Fruit fly (Drosophila melanogaster) whole organism, adult: ENCODE data around the gene Tengl3.
A peak's percentile ranks its signal among the peaks of the same experiment; 100 is the strongest.

Source experiments
- CG11617 ChIP-seq: fragments of 200-800 bp; sonication (Bioruptor generic); optimal IDR thresholded peaks from 2 replicates; lab custom pipeline; 2017; ENCODE audit warnings: mild to moderate bottlenecking, missing biosample characterization, missing genetic modification reagents, missing genetic modification characterization
- CG12768 ChIP-seq: fragments of 200-800 bp; sonication (Bioruptor generic); optimal IDR thresholded peaks from 2 replicates; lab custom pipeline; 2017; ENCODE audit warnings: missing biosample characterization, missing genetic modification characterization, mild to moderate bottlenecking, moderate library complexity, missing genetic modification reagents
- CG14711 ChIP-seq: fragments of 200-800 bp; sonication (Bioruptor generic); optimal IDR thresholded peaks from 2 replicates; lab custom pipeline; 2018; ENCODE audit warnings: missing biosample characterization, mild to moderate bottlenecking, missing genetic modification characterization, moderate library complexity
- CG1620 ChIP-seq: fragments of 200-800 bp; sonication (Bioruptor generic); optimal IDR thresholded peaks from 2 replicates; lab custom pipeline; 2016; ENCODE audit warnings: missing biosample characterization, missing genetic modification characterization
- CG33017 ChIP-seq: fragments of 200-800 bp; sonication (Bioruptor generic); optimal IDR thresholded peaks from 2 replicates; lab custom pipeline; 2018; ENCODE audit warnings: missing biosample characterization, mild to moderate bottlenecking, missing genetic modification characterization, moderate library complexity
- CG5204 ChIP-seq: fragments of 200-800 bp; sonication (Bioruptor generic); optimal IDR thresholded peaks from 2 replicates; lab custom pipeline; 2016; ENCODE audit warnings: missing biosample characterization, missing genetic modification characterization
- CG7045 ChIP-seq: fragments of 200-800 bp; sonication (Bioruptor generic); optimal IDR thresholded peaks from 2 replicates; lab custom pipeline; 2017; ENCODE audit warnings: missing biosample characterization, mild to moderate bottlenecking, missing genetic modification characterization
- CG7101 ChIP-seq: fragments of 200-800 bp; sonication (Bioruptor generic); optimal IDR thresholded peaks from 2 replicates; lab custom pipeline; 2018; ENCODE audit warnings: missing biosample characterization, mild to moderate bottlenecking, missing genetic modification characterization, moderate library complexity
- Clk ChIP-seq: fragments of 200-800 bp; sonication (Bioruptor generic); optimal IDR thresholded peaks from 2 replicates; lab custom pipeline; 2017; ENCODE audit warnings: missing biosample characterization, missing genetic modification characterization
- Crg-1 ChIP-seq: fragments of 200-800 bp; sonication (Bioruptor generic); optimal IDR thresholded peaks from 2 replicates; lab custom pipeline; 2016; ENCODE audit warnings: missing biosample characterization, missing genetic modification characterization
- Hr96 ChIP-seq: fragments of 200-800 bp; sonication (Bioruptor generic); optimal IDR thresholded peaks from 2 replicates; lab custom pipeline; 2016; ENCODE audit warnings: missing biosample characterization, missing genetic modification characterization
- Mnt ChIP-seq: fragments of 200-800 bp; sonication (Bioruptor generic); optimal IDR thresholded peaks from 2 replicates; lab custom pipeline; 2016; ENCODE audit warnings: missing biosample characterization, mild to moderate bottlenecking, missing genetic modification characterization
- bab1 ChIP-seq: fragments of 200-800 bp; sonication (Bioruptor generic); optimal IDR thresholded peaks from 3 replicates; lab custom pipeline; 2019; ENCODE audit warnings: missing biosample characterization, mild to moderate bottlenecking, missing genetic modification characterization, moderate library complexity
- cic ChIP-seq: fragments of 200-800 bp; sonication (Bioruptor generic); optimal IDR thresholded peaks from 2 replicates; lab custom pipeline; 2017; ENCODE audit warnings: missing biosample characterization, mild to moderate bottlenecking, missing genetic modification characterization, moderate library complexity
- cnc ChIP-seq, 2 experiments: fragments of >200 bp; optimal IDR thresholded peaks; 2 replicates each; lab custom pipeline; 2017
- kay ChIP-seq: fragments of 200-800 bp; sonication (Bioruptor generic); peaks from one replicate; lab custom pipeline; 2016; ENCODE audit warnings: missing biosample characterization, missing genetic modification characterization, borderline replicate concordance
- ovo ChIP-seq: fragments of 200-800 bp; sonication (Bioruptor generic); optimal IDR thresholded peaks from 2 replicates; lab custom pipeline; 2016; ENCODE audit warnings: missing biosample characterization, missing genetic modification characterization
- pad ChIP-seq: fragments of 200-800 bp; sonication (Bioruptor generic); optimal IDR thresholded peaks from 3 replicates; lab custom pipeline; 2017; ENCODE audit warnings: missing biosample characterization, missing genetic modification characterization, mild to moderate bottlenecking, moderate library complexity, missing genetic modification reagents
- tj ChIP-seq: fragments of 200-800 bp; sonication (Bioruptor generic); optimal IDR thresholded peaks from 3 replicates; lab custom pipeline; 2017; ENCODE audit warnings: missing biosample characterization, mild to moderate bottlenecking, missing genetic modification characterization, moderate library complexity
- toe ChIP-seq: fragments of 200-800 bp; sonication (Bioruptor generic); optimal IDR thresholded peaks from 2 replicates; lab custom pipeline; 2016; ENCODE audit warnings: missing biosample characterization, missing genetic modification characterization

Gene Tengl3

dm6 chr2L:2254950-2255349, 16.9 kb upstream of the Tengl3 start, which contains the start of gene Send1:
Send1 (minus strand) TSS chr2L:2255050.
- TF ChIP-seq cic: no peak
- TF ChIP-seq Crg-1: no peak
- TF ChIP-seq bab1 (GFP tag; lab: Kevin White, UChicago): no peak
- TF ChIP-seq ovo (GFP tag; lab: Kevin White, UChicago): no peak
- TF ChIP-seq CG7101 (tag; lab: Kevin White, UChicago): no peak
- TF ChIP-seq CG14711: no peak
- TF ChIP-seq CG7045: no peak
- TF ChIP-seq CG33017: no peak
- TF ChIP-seq Clk (GFP tag; lab: Kevin White, UChicago): no peak
- no peak for TF ChIP-seq CG5204 (GFP tag; lab: Kevin White, UChicago)
- TF ChIP-seq tj (GFP tag; lab: Kevin White, UChicago): no peak
- TF ChIP-seq toe (GFP tag; lab: Kevin White, UChicago): no peak
- no peak for TF ChIP-seq CG12768 (GFP tag; lab: Kevin White, UChicago)
- no peak for TF ChIP-seq CG1620 (GFP tag; lab: Kevin White, UChicago)
- no peak for TF ChIP-seq pad
- TF ChIP-seq CG11617 (GFP tag; lab: Kevin White, UChicago): no peak
- TF ChIP-seq cnc (optimal IDR thresholded peaks at IDR 0.05; lab: Kevin White, UChicago): no peak
- no peak for TF ChIP-seq Mnt
- no peak for TF ChIP-seq kay (GFP tag; lab: Kevin White, UChicago)
- TF ChIP-seq Hr96: no peak

dm6 chr2L:2252745-2253144, 14.7 kb upstream of the Tengl3 start, which contains the start of gene CG17234:
CG17234 (plus strand) TSS chr2L:2253045.
- no peak for TF ChIP-seq Hr96
- TF ChIP-seq CG7045: no peak
- TF ChIP-seq cnc (optimal IDR thresholded peaks at IDR 0.05; lab: Kevin White, UChicago): no peak
- TF ChIP-seq CG33017: no peak
- no peak for TF ChIP-seq pad
- no peak for TF ChIP-seq bab1 (GFP tag; lab: Kevin White, UChicago)
- TF ChIP-seq tj (GFP tag; lab: Kevin White, UChicago): no peak
- no peak for TF ChIP-seq CG1620 (GFP tag; lab: Kevin White, UChicago)
- no peak for TF ChIP-seq kay (GFP tag; lab: Kevin White, UChicago)
- no peak for TF ChIP-seq Crg-1
- no peak for TF ChIP-seq Clk (GFP tag; lab: Kevin White, UChicago)
- no peak for TF ChIP-seq CG7101 (tag; lab: Kevin White, UChicago)
- no peak for TF ChIP-seq CG14711
- no peak for TF ChIP-seq CG5204 (GFP tag; lab: Kevin White, UChicago)

dm6 chr2L:2252241-2252640, 14.2 kb upstream of the Tengl3 start, which contains the start of gene CG17239:
CG17239 (minus strand) TSS chr2L:2252341.
- TF ChIP-seq CG5204 (GFP tag; lab: Kevin White, UChicago) (no peak), CG1620 (GFP tag; lab: Kevin White, UChicago) (no peak), cic (no peak), ovo (GFP tag; lab: Kevin White, UChicago) (no peak)

dm6 chr2L:2251175-2251574, 13.1 kb upstream of the Tengl3 start, which contains the start of gene Ser12:
Ser12 (minus strand) TSS chr2L:2251275.
- no peak for TF ChIP-seq toe (GFP tag; lab: Kevin White, UChicago)
- no peak for TF ChIP-seq CG7045
- no peak for TF ChIP-seq CG33017
- TF ChIP-seq cnc (optimal IDR thresholded peaks at IDR 0.05; lab: Kevin White, UChicago): no peak
- TF ChIP-seq CG7101 (tag; lab: Kevin White, UChicago): no peak
- no peak for TF ChIP-seq CG12768 (GFP tag; lab: Kevin White, UChicago)
- TF ChIP-seq Mnt: no peak
- no peak for TF ChIP-seq Clk (GFP tag; lab: Kevin White, UChicago)
- no peak for TF ChIP-seq Crg-1
- no peak for TF ChIP-seq bab1 (GFP tag; lab: Kevin White, UChicago)
- no peak for TF ChIP-seq CG11617 (GFP tag; lab: Kevin White, UChicago)
- no peak for TF ChIP-seq ovo (GFP tag; lab: Kevin White, UChicago)
- TF ChIP-seq pad: no peak
- TF ChIP-seq CG1620 (GFP tag; lab: Kevin White, UChicago): no peak

dm6 chr2L:2249578-2249977, 11.5 kb upstream of the Tengl3 start:
- TF ChIP-seq toe (GFP tag; lab: Kevin White, UChicago) (no peak), ovo (GFP tag; lab: Kevin White, UChicago) (no peak), bab1 (GFP tag; lab: Kevin White, UChicago) (no peak), CG1620 (GFP tag; lab: Kevin White, UChicago) (no peak), Hr96 (no peak), kay (GFP tag; lab: Kevin White, UChicago) (no peak), CG7101 (tag; lab: Kevin White, UChicago) (no peak)

- no peak for TF ChIP-seq bab1 (GFP tag; lab: Kevin White, UChicago)
- no peak for TF ChIP-seq CG1620 (GFP tag; lab: Kevin White, UChicago)
- TF ChIP-seq Crg-1: no peak
- no peak for TF ChIP-seq CG5204 (GFP tag; lab: Kevin White, UChicago)
- no peak for TF ChIP-seq cic
- TF ChIP-seq CG7101 (tag; lab: Kevin White, UChicago): no peak
- no peak for TF ChIP-seq tj (GFP tag; lab: Kevin White, UChicago)
- no peak for TF ChIP-seq CG14711
- no peak for TF ChIP-seq CG11617 (GFP tag; lab: Kevin White, UChicago)
- TF ChIP-seq Clk (GFP tag; lab: Kevin White, UChicago): no peak
- TF ChIP-seq CG33017: no peak
- TF ChIP-seq CG7045: no peak
- TF ChIP-seq kay (GFP tag; lab: Kevin White, UChicago): no peak
- no peak for TF ChIP-seq ovo (GFP tag; lab: Kevin White, UChicago)
Measured at dm6 chr2L:2242783-2243182, 4.7 kb upstream of the Tengl3 start.

dm6 chr2L:2242139-2242538, 4.1 kb upstream of the Tengl3 start, which contains the start of gene CG4267:
CG4267 (plus strand) TSS chr2L:2242378.
- TF ChIP-seq pad (no peak), ovo (GFP tag; lab: Kevin White, UChicago) (peak; percentile 27)
